Fruit fly (Drosophila melanogaster): Measurements from ENCODE around the gene I-2.

DNA sequence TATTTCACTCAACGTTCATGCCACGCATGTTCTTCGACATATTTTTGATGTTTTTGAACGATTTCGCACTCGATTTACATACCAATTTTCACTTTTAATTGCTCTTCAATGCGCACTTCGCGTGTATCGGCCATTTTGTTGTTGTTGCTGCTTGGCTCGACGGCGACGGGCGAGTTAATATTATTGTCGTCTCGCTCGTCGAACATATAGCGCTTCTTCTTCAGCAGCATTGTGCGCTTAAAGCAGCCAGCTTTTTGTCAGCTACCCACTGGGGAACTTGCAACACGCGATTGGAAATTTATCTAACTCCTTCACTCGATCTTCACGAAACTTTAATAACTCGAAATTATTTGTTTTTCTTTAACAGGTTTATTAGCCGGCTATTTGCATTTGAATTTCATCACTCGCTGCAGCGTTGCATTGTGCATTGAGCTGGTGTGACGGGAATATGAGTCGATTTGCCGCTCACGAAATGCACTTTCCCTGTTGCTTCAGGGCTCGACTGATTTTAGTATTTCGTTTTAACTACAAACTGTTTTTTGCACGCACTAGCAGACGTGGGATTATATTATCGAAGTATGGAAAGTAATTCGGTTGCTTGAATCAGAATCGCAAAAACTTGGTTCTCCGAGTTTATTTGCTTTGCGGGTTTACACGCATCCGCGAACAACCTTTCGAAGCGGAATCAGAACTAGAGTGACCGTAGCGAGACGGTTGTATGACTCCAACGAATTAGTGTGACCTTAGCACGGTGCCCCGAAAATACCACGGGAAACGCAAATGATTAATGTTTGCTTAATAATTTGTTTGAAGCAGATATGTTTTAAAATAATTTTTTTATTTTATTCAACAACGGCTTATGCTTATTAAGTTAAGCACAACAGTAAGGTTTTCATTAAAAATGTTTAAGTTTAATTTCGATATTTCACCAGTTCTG is 18.2 kb upstream of the I-2 start, which contains the start of gene RasGAP1:
- no peak for TF ChIP-seq CG8159 (tag; optimal IDR thresholded peaks at IDR 0.05)
- no peak for TF ChIP-seq D1 (tag; optimal IDR thresholded peaks at IDR 0.05)
- 0 out of 3 replicates have a peak, but pooled peaks have one; percentile 5 for TF ChIP-seq CG4496 (GFP tag; IDR thresholded peaks at IDR 0.05)
- TF ChIP-seq EcR (GFP tag; optimal IDR thresholded peaks at IDR 0.05): no peak
- no peak for TF ChIP-seq CG12605 (GFP tag; IDR thresholded peaks at IDR 0.05)
- TF ChIP-seq CG32121 (GFP tag; IDR thresholded peaks at IDR 0.05): no peak
- no peak for TF ChIP-seq Pif1A (GFP tag; optimal IDR thresholded peaks at IDR 0.05)
- TF ChIP-seq Snoo (tag; optimal IDR thresholded peaks at IDR 0.05): no peak
- TF ChIP-seq CG14655 (GFP tag; optimal IDR thresholded peaks at IDR 0.05): no peak
- TF ChIP-seq Ets98B (GFP tag; IDR thresholded peaks at IDR 0.05): no peak
- TF ChIP-seq CG34367 (tag; optimal IDR thresholded peaks at IDR 0.05): no peak
- TF ChIP-seq CG9948 (tag; optimal IDR thresholded peaks at IDR 0.05): no peak
- TF ChIP-seq CG15710 (tag; optimal IDR thresholded peaks at IDR 0.05): no peak
